Fruit fly (Drosophila melanogaster) whole organism, embryonic: ENCODE data around the gene CG3546.

Experiments
- Adf1 ChIP-seq: fragments of 200-800 bp; sonication (Bioruptor generic); IDR thresholded peaks from 2 replicates; pipeline ENCODE4 v1.3.6; 2022; ENCODE audit warnings: missing biosample characterization, missing genetic modification characterization
- Asciz ChIP-seq: fragments of 200-800 bp; sonication (Bioruptor generic); optimal IDR thresholded peaks from 2 replicates; lab custom pipeline; 2017; ENCODE audit warnings: missing biosample characterization, mild to moderate bottlenecking, missing genetic modification characterization, missing genetic modification reagents
- Atf-2 ChIP-seq: fragments of 200-800 bp; sonication (Bioruptor generic); optimal IDR thresholded peaks from 2 replicates; lab custom pipeline; 2016; ENCODE audit warnings: missing biosample characterization, missing genetic modification characterization
- Awh ChIP-seq: fragments of 200-800 bp; sonication (Bioruptor generic); IDR thresholded peaks from 2 replicates; pipeline ENCODE4, ENCODE4 v1.3.6; 2022; ENCODE audit warnings: missing biosample characterization, missing genetic modification characterization
- CG11504 ChIP-seq: fragments of 200-800 bp; sonication (Bioruptor generic); optimal IDR thresholded peaks from 3 replicates; lab custom pipeline; 2019; ENCODE audit warnings: missing biosample characterization, mild to moderate bottlenecking, missing genetic modification characterization, moderate library complexity
- CG12299 ChIP-seq: fragments of 200-800 bp; sonication (Bioruptor generic); optimal IDR thresholded peaks from 2 replicates; lab custom pipeline; 2018; ENCODE audit warnings: missing biosample characterization, mild to moderate bottlenecking, missing genetic modification characterization
- CG12942 ChIP-seq: fragments of 200-800 bp; sonication (Bioruptor generic); optimal IDR thresholded peaks from 3 replicates; lab custom pipeline; 2016; ENCODE audit warnings: missing biosample characterization, missing genetic modification characterization
- CG13624 ChIP-seq: fragments of 200-800 bp; sonication (Bioruptor generic); optimal IDR thresholded peaks from 2 replicates; lab custom pipeline; 2016; ENCODE audit warnings: missing biosample characterization, missing genetic modification characterization
- CG14050 ChIP-seq: fragments of 200-800 bp; sonication (Bioruptor generic); IDR thresholded peaks from 3 replicates; pipeline ENCODE4 v1.3.6; 2022; ENCODE audit warnings: missing biosample characterization, missing genetic modification characterization
- CG14710 ChIP-seq: fragments of 200-800 bp; sonication (Bioruptor generic); optimal IDR thresholded peaks from 3 replicates; lab custom pipeline; 2019; ENCODE audit warnings: missing biosample characterization, mild to moderate bottlenecking, missing genetic modification characterization, moderate library complexity
- CG1602 ChIP-seq: fragments of 200-800 bp; sonication (Bioruptor generic); optimal IDR thresholded peaks from 3 replicates; lab custom pipeline; 2016; ENCODE audit warnings: missing biosample characterization, missing genetic modification characterization
- CG16813 ChIP-seq: fragments of 200-800 bp; sonication (Bioruptor generic); IDR thresholded peaks from 3 replicates; pipeline ENCODE4 v1.3.6; 2022; ENCODE audit warnings: missing biosample characterization, missing genetic modification characterization; ENCODE audit not compliant: partially characterized antibody
- CG17186 ChIP-seq: fragments of 200-800 bp; sonication (Bioruptor generic); optimal IDR thresholded peaks from 3 replicates; lab custom pipeline; 2017; ENCODE audit warnings: missing biosample characterization, missing genetic modification reagents, missing genetic modification characterization
- CG17361 ChIP-seq: fragments of 200-800 bp; sonication (Bioruptor generic); IDR thresholded peaks from 3 replicates; pipeline ENCODE4 v1.3.6; 2022; ENCODE audit warnings: missing biosample characterization, missing genetic modification characterization
- CG1792 ChIP-seq: fragments of 200-800 bp; sonication (Bioruptor generic); optimal IDR thresholded peaks from 2 replicates; lab custom pipeline; 2016; ENCODE audit warnings: missing biosample characterization, missing genetic modification characterization
- CG18262 ChIP-seq: fragments of 200-800 bp; optimal IDR thresholded peaks from 3 replicates; lab custom pipeline; 2019; ENCODE audit warnings: missing biosample characterization, mild to moderate bottlenecking, missing genetic modification characterization, moderate library complexity
- CG2889 ChIP-seq: fragments of 200-800 bp; sonication (Bioruptor generic); IDR thresholded peaks from 3 replicates; pipeline ENCODE4 v1.3.6; 2022; ENCODE audit warnings: missing biosample characterization, missing genetic modification characterization
- CG31224 ChIP-seq: fragments of 200-800 bp; sonication (Bioruptor generic); IDR thresholded peaks from 2 replicates; pipeline ENCODE4 v1.3.6; 2022; ENCODE audit warnings: missing biosample characterization, missing genetic modification characterization
- CG31365 ChIP-seq: fragments of 200-800 bp; sonication (Bioruptor generic); optimal IDR thresholded peaks from 2 replicates; lab custom pipeline; 2018; ENCODE audit warnings: missing biosample characterization, mild to moderate bottlenecking, missing genetic modification characterization
- CG3281 ChIP-seq: fragments of 200-800 bp; sonication (Bioruptor generic); optimal IDR thresholded peaks from 3 replicates; lab custom pipeline; 2017; ENCODE audit warnings: missing biosample characterization, mild to moderate bottlenecking, missing genetic modification characterization
- CG33213 ChIP-seq: fragments of 200-800 bp; sonication (Bioruptor generic); optimal IDR thresholded peaks from 3 replicates; lab custom pipeline; 2016; ENCODE audit warnings: missing biosample characterization, missing genetic modification characterization
- CG4360 ChIP-seq: fragments of 200-800 bp; sonication (Bioruptor generic); IDR thresholded peaks from 2 replicates; pipeline ENCODE4 v1.3.6; 2022; ENCODE audit warnings: missing biosample characterization, missing genetic modification characterization
- CG43689 ChIP-seq: fragments of 200-800 bp; sonication (Bioruptor generic); IDR thresholded peaks from 2 replicates; pipeline ENCODE4 v1.3.6; 2022; ENCODE audit warnings: missing biosample characterization, missing genetic modification characterization
- CG7786 ChIP-seq: fragments of 200-800 bp; sonication (Bioruptor generic); optimal IDR thresholded peaks from 2 replicates; lab custom pipeline; 2016; ENCODE audit warnings: missing biosample characterization, missing genetic modification characterization
- CG8089 ChIP-seq: fragments of 200-800 bp; sonication (Bioruptor generic); optimal IDR thresholded peaks from 3 replicates; lab custom pipeline; 2016; ENCODE audit warnings: missing biosample characterization, missing genetic modification characterization
- CG8765 ChIP-seq: fragments of 200-800 bp; sonication (Bioruptor generic); IDR thresholded peaks from 2 replicates; pipeline ENCODE4 v1.3.6; 2022; ENCODE audit warnings: missing biosample characterization, missing genetic modification characterization
- CG9215 ChIP-seq: fragments of 200-800 bp; sonication (Bioruptor generic); IDR thresholded peaks from 2 replicates; pipeline ENCODE4 v1.3.6; 2022; ENCODE audit warnings: missing biosample characterization, missing genetic modification characterization
- CG9797 ChIP-seq: fragments of 200-800 bp; sonication (Bioruptor generic); optimal IDR thresholded peaks from 3 replicates; lab custom pipeline; 2018; ENCODE audit warnings: missing biosample characterization, mild to moderate bottlenecking, missing genetic modification characterization
- Dad ChIP-seq: fragments of 200-800 bp; sonication (Bioruptor generic); optimal IDR thresholded peaks from 3 replicates; lab custom pipeline; 2016; ENCODE audit warnings: missing biosample characterization, missing genetic modification characterization
- Gsc ChIP-seq: fragments of 200-800 bp; sonication (Bioruptor generic); IDR thresholded peaks from 2 replicates; pipeline ENCODE4 v1.3.6; 2022; ENCODE audit warnings: missing biosample characterization, missing genetic modification characterization
- HLH4C ChIP-seq: fragments of 200-800 bp; sonication (Bioruptor generic); IDR thresholded peaks from 3 replicates; pipeline ENCODE4 v1.3.6; 2022; ENCODE audit warnings: missing biosample characterization, missing genetic modification characterization; ENCODE audit not compliant: partially characterized antibody
- HLHmδ ChIP-seq: fragments of 200-800 bp; sonication (Bioruptor generic); optimal IDR thresholded peaks from 2 replicates; lab custom pipeline; 2018; ENCODE audit warnings: missing biosample characterization, mild to moderate bottlenecking, missing genetic modification characterization, moderate library complexity
- Hmx ChIP-seq: fragments of 200-800 bp; sonication (Bioruptor generic); optimal IDR thresholded peaks from 2 replicates; lab custom pipeline; 2016; ENCODE audit warnings: missing biosample characterization, missing genetic modification characterization
- Hr3 ChIP-seq: fragments of 200-800 bp; sonication (Bioruptor generic); optimal IDR thresholded peaks from 3 replicates; lab custom pipeline; 2016; ENCODE audit warnings: missing biosample characterization, missing genetic modification characterization
- Meics ChIP-seq: fragments of 200-800 bp; sonication (Bioruptor generic); optimal IDR thresholded peaks from 2 replicates; lab custom pipeline; 2017; ENCODE audit warnings: missing biosample characterization, mild to moderate bottlenecking, missing genetic modification characterization
- NFAT ChIP-seq: fragments of 200-800 bp; sonication (Bioruptor generic); IDR thresholded peaks from 2 replicates; pipeline ENCODE4 v1.3.6; 2022; ENCODE audit warnings: missing biosample characterization, missing genetic modification characterization
- NfI ChIP-seq: fragments of 200-800 bp; sonication (Bioruptor generic); optimal IDR thresholded peaks from 3 replicates; lab custom pipeline; 2018; ENCODE audit warnings: missing biosample characterization, mild to moderate bottlenecking, missing genetic modification characterization, moderate library complexity
- Rfx ChIP-seq: fragments of 200-800 bp; sonication (Bioruptor generic); IDR thresholded peaks from 2 replicates; pipeline ENCODE4 v1.3.6; 2022; ENCODE audit warnings: missing biosample characterization, missing genetic modification characterization
- al ChIP-seq: fragments of 200-800 bp; sonication (Bioruptor generic); IDR thresholded peaks from 2 replicates; pipeline ENCODE4 v1.3.6; 2022; ENCODE audit warnings: missing biosample characterization, missing genetic modification characterization
- ato ChIP-seq: fragments of 200-800 bp; sonication (Bioruptor generic); IDR thresholded peaks from 2 replicates; pipeline ENCODE4 v1.3.6; 2022; ENCODE audit warnings: missing biosample characterization, missing genetic modification characterization; ENCODE audit not compliant: partially characterized antibody
- chif ChIP-seq, 2 experiments: fragments of 200-800 bp; sonication (Bioruptor generic); optimal IDR thresholded peaks; 3 replicates each; lab custom pipeline; 2016; ENCODE audit warnings: missing biosample characterization in 2 of 2, missing genetic modification characterization in 2 of 2
- crol ChIP-seq: fragments of 200-800 bp; sonication (Bioruptor generic); IDR thresholded peaks from 2 replicates; pipeline ENCODE4 v1.3.6; 2022; ENCODE audit warnings: missing biosample characterization, missing genetic modification characterization
- ems ChIP-seq: fragments of 200-800 bp; sonication (Bioruptor generic); optimal IDR thresholded peaks from 3 replicates; lab custom pipeline; 2016; ENCODE audit warnings: missing biosample characterization, missing genetic modification characterization
- fd102C ChIP-seq: fragments of 200-800 bp; sonication (Bioruptor generic); optimal IDR thresholded peaks from 2 replicates; lab custom pipeline; 2018; ENCODE audit warnings: missing biosample characterization, mild to moderate bottlenecking, missing genetic modification characterization, moderate library complexity
- fru ChIP-seq: fragments of >200 bp; optimal IDR thresholded peaks from 2 replicates; lab custom pipeline; 2017
- gcm2 ChIP-seq: fragments of 200-800 bp; sonication (Bioruptor generic); optimal IDR thresholded peaks from 2 replicates; lab custom pipeline; 2016; ENCODE audit warnings: missing biosample characterization, missing genetic modification characterization
- grn ChIP-seq: fragments of 200-800 bp; sonication (Bioruptor generic); optimal IDR thresholded peaks from 3 replicates; lab custom pipeline; 2017; ENCODE audit warnings: missing biosample characterization, missing genetic modification characterization
- lab ChIP-seq: fragments of 200-800 bp; sonication (Bioruptor generic); optimal IDR thresholded peaks from 3 replicates; lab custom pipeline; 2017; ENCODE audit warnings: missing biosample characterization, missing genetic modification characterization, mild to moderate bottlenecking, moderate library complexity, missing genetic modification reagents
- sisA ChIP-seq: fragments of 200-800 bp; sonication (Bioruptor generic); IDR thresholded peaks from 2 replicates; pipeline ENCODE4 v1.3.6; 2022; ENCODE audit warnings: missing biosample characterization, missing genetic modification characterization
- sr ChIP-seq: fragments of 200-800 bp; sonication (Bioruptor generic); IDR thresholded peaks from 3 replicates; pipeline ENCODE4 v1.3.6; 2022; ENCODE audit warnings: missing biosample characterization, missing genetic modification characterization
- usp ChIP-seq: fragments of >200 bp; optimal IDR thresholded peaks from 2 replicates; lab custom pipeline; 2017; ENCODE audit warnings: missing biosample characterization, missing genetic modification characterization
- wek ChIP-seq: fragments of 200-800 bp; sonication (Bioruptor generic); optimal IDR thresholded peaks from 3 replicates; lab custom pipeline; 2018; ENCODE audit warnings: missing biosample characterization, mild to moderate bottlenecking, missing genetic modification characterization, moderate library complexity
- zen2 ChIP-seq: fragments of 200-800 bp; sonication (Bioruptor generic); IDR thresholded peaks from 3 replicates; pipeline ENCODE4 v1.3.6; 2022; ENCODE audit warnings: missing biosample characterization, missing genetic modification characterization; ENCODE audit not compliant: partially characterized antibody

The CG3546 gene

DNA sequence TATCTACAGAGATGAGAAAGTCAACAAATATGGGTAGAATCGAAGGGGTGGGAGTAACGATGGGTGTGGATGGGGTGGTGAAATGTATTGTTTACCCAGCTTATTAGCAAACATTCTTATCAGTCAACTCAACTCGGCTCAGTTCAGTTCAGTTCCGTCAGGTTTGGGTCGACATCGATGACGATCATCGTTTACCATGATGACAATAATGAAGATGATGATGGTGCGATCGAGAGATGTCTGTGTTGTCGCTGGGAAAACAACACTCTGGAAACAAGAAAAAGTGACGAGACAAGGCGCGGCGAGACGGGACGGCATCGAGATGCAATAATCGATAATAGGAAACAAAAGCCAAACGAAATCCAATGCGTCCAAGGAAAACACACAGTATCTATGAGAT lies 51.9 kb downstream of the CG3546 start (continued):
- TF ChIP-seq CG17186 (GFP tag; lab: Kevin White, UChicago) = peak; percentile 9
- no peak for TF ChIP-seq ems (GFP tag; lab: Kevin White, UChicago)
- peak; percentile 44 for TF ChIP-seq CG14710 (tag; lab: Kevin White, UChicago)
- peak; percentile 42 for TF ChIP-seq fd102C (GFP tag; lab: Kevin White, UChicago)
- no peak for TF ChIP-seq CG4360 (GFP tag; lab: Robert Waterston, UW)
- TF ChIP-seq CG3281 (GFP tag; lab: Kevin White, UChicago) = no peak
- TF ChIP-seq gcm2 (GFP tag; lab: Kevin White, UChicago) = no peak
- no peak for TF ChIP-seq fru (lab: Kevin White, UChicago)
- no peak for TF ChIP-seq Gsc (GFP tag; lab: Robert Waterston, UW)
- TF ChIP-seq CG8089 (GFP tag; lab: Kevin White, UChicago) = peak; percentile 2
- peak; percentile 81 for TF ChIP-seq HLHmδ (GFP tag; lab: Kevin White, UChicago)
- no peak for TF ChIP-seq CG16813 (GFP tag; lab: Robert Waterston, UW)
- peak; percentile 8 for TF ChIP-seq CG1792 (GFP tag; lab: Kevin White, UChicago)
- TF ChIP-seq sisA = no peak
- TF ChIP-seq lab = peak; percentile 35
- TF ChIP-seq CG18262 (tag; lab: Kevin White, UChicago) = peak; percentile 21
- no peak for TF ChIP-seq Adf1 (GFP tag; lab: Robert Waterston, UW)
- TF ChIP-seq CG31365 (tag; lab: Kevin White, UChicago) = peak; percentile 5
- no peak for TF ChIP-seq CG12942 (GFP tag; lab: Kevin White, UChicago)
- no peak for TF ChIP-seq HLH4C (GFP tag; lab: Robert Waterston, UW)
- TF ChIP-seq CG33213 (GFP tag; lab: Kevin White, UChicago) = no peak
- TF ChIP-seq Asciz (GFP tag; lab: Kevin White, UChicago) = peak; percentile 32
- no peak for TF ChIP-seq CG9215 (GFP tag; lab: Robert Waterston, UW)
- TF ChIP-seq al (GFP tag; lab: Robert Waterston, UW) = no peak
- no peak for TF ChIP-seq ato (GFP tag; lab: Robert Waterston, UW)
- TF ChIP-seq Awh (GFP tag; lab: Robert Waterston, UW) = no peak
- no peak for TF ChIP-seq CG14050 (GFP tag; lab: Robert Waterston, UW)
- no peak for TF ChIP-seq NfI (GFP tag; lab: Kevin White, UChicago)
- peak; percentile 6 for TF ChIP-seq CG11504 (tag; lab: Kevin White, UChicago)
- TF ChIP-seq CG13624 (GFP tag; lab: Kevin White, UChicago) = no peak
- TF ChIP-seq usp = no peak
- TF ChIP-seq crol (GFP tag; lab: Robert Waterston, UW) = no peak
- no peak for TF ChIP-seq CG1602 (GFP tag; lab: Kevin White, UChicago)
- TF ChIP-seq CG31224 (GFP tag; lab: Robert Waterston, UW) = no peak
- TF ChIP-seq CG9797 (GFP tag; lab: Kevin White, UChicago) = no peak
- TF ChIP-seq CG7786 = no peak
- peak in 1 of 2 experiments; percentile 19 for TF ChIP-seq chif (GFP tag; optimal IDR thresholded peaks at IDR 0.05; lab: Kevin White, UChicago)
- TF ChIP-seq CG8765 (GFP tag; lab: Robert Waterston, UW) = no peak
- no peak for TF ChIP-seq NFAT
- no peak for TF ChIP-seq CG12299
- no peak for TF ChIP-seq Meics (GFP tag; lab: Kevin White, UChicago)
- peak; percentile 19 for TF ChIP-seq grn (GFP tag; lab: Kevin White, UChicago)
- TF ChIP-seq Rfx = no peak
- no peak for TF ChIP-seq CG2889 (GFP tag; lab: Robert Waterston, UW)
- no peak for TF ChIP-seq Hr3
- TF ChIP-seq zen2 (GFP tag; lab: Robert Waterston, UW) = no peak
- no peak for TF ChIP-seq Atf-2
- TF ChIP-seq CG17361 (GFP tag; lab: Robert Waterston, UW) = 0 out of 3 replicates have a peak, but pooled peaks have one; percentile 9
- TF ChIP-seq Hmx (GFP tag; lab: Kevin White, UChicago) = no peak
- TF ChIP-seq CG43689 (GFP tag; lab: Robert Waterston, UW) = no peak
- TF ChIP-seq wek (GFP tag; lab: Kevin White, UChicago) = peak; percentile 51
- no peak for TF ChIP-seq Dad
- TF ChIP-seq sr = no peak
